Worm (Caenorhabditis elegans): ENCODE results near the gene osta-3.

DNA sequence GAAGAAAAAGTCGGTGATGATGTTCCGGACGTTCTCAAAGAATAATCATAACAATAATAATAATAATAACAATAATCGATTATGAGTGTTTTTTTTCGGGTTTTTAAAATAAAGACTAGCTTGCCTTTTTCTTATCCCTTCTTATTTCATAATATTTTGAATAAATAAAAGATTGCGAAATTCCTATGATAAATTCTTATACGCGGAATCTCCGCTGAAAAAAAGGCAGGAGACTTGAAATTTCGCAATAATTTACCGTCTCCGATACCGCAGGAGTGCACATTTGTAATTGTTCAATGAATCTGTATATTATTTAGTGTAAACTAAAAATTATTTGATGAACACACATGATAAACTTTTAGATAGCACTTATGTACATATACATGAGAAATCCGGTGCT, 19.9 kb upstream of the osta-3 start:
- no peak for TF ChIP-seq ama-1 (optimal IDR thresholded peaks at IDR 0.05)
- no peak for TF ChIP-seq tbx-37 (GFP tag; conservative IDR thresholded peaks at IDR 0.05)
- TF ChIP-seq tbx-11 (GFP tag; IDR thresholded peaks at IDR 0.05): no peak
- no peak for TF ChIP-seq scrt-1 (GFP tag; IDR thresholded peaks at IDR 0.05)
- no peak for TF ChIP-seq flt-1 (GFP tag; IDR thresholded peaks at IDR 0.05)
- no peak for TF ChIP-seq B0310.2 (tag; optimal IDR thresholded peaks at IDR 0.05)
- no peak for TF ChIP-seq F13C5.2 (tag; optimal IDR thresholded peaks at IDR 0.05)
- TF ChIP-seq hmbx-1 (tag; optimal IDR thresholded peaks at IDR 0.05): no peak
- no peak for TF ChIP-seq hmg-4 (GFP tag; optimal IDR thresholded peaks at IDR 0.05)
- no peak for TF ChIP-seq ets-7 (tag; optimal IDR thresholded peaks at IDR 0.05)
